Worm (Caenorhabditis elegans) whole organism, young adult: ENCODE results near the gene C45B2.2.
A peak's percentile ranks its signal among the peaks of the same experiment; 100 is the strongest.

Experiments
- B0035.1 ChIP-seq: sonication (generic microtip); optimal IDR thresholded peaks from 2 replicates; lab custom pipeline; 2016; ENCODE audit warnings: missing genetic modification characterization, mild to moderate bottlenecking, missing compliant biosample characterization, missing genotype, missing genetic modification reagents
- B0261.1 ChIP-seq: sonication (generic microtip); optimal IDR thresholded peaks from 2 replicates; lab custom pipeline; 2016; ENCODE audit warnings: mild to moderate bottlenecking, missing genetic modification characterization, moderate library complexity, missing compliant biosample characterization
- F52B5.7 ChIP-seq: sonication (generic microtip); optimal IDR thresholded peaks from 2 replicates; lab custom pipeline; 2016; ENCODE audit warnings: mild to moderate bottlenecking, missing genetic modification characterization, missing compliant biosample characterization
- F57A8.1 ChIP-seq: fragments of 200-800 bp; sonication (Bioruptor generic); optimal IDR thresholded peaks from 2 replicates; lab custom pipeline; 2018; ENCODE audit warnings: mild to moderate bottlenecking, missing genetic modification characterization, moderate library complexity, missing compliant biosample characterization
- F57C9.4 ChIP-seq: sonication (generic microtip); optimal IDR thresholded peaks from 2 replicates; lab custom pipeline; 2017; ENCODE audit warnings: mild to moderate bottlenecking, missing genetic modification characterization, missing compliant biosample characterization
- K11D2.4 ChIP-seq: fragments of 200-800 bp; sonication (Bioruptor generic); IDR thresholded peaks from 2 replicates; pipeline ENCODE4 v1.3.6; 2022; ENCODE audit warnings: missing genetic modification reagents, missing genetic modification characterization, missing compliant biosample characterization
- Y53F4B.3 ChIP-seq: fragments of 200-800 bp; sonication (Bioruptor generic); IDR thresholded peaks from 2 replicates; pipeline ENCODE4 v1.3.6; 2022; ENCODE audit warnings: missing genetic modification reagents, missing genetic modification characterization, missing compliant biosample characterization
- Y53G8AR.9 ChIP-seq: fragments of 200-800 bp; sonication (Bioruptor generic); conservative IDR thresholded peaks from 2 replicates; pipeline ENCODE4 v1.3.6; 2022; ENCODE audit warnings: missing genetic modification reagents, missing genetic modification characterization, missing compliant biosample characterization
- Y56A3A.18 ChIP-seq: fragments of 200-800 bp; sonication (Bioruptor generic); IDR thresholded peaks from 2 replicates; pipeline ENCODE4 v1.3.6; 2022; ENCODE audit warnings: missing genetic modification reagents, missing genetic modification characterization, missing compliant biosample characterization
- Y95B8A.8 ChIP-seq: fragments of 200-800 bp; sonication (Bioruptor generic); IDR thresholded peaks from 2 replicates; pipeline ENCODE4 v1.3.6; 2022; ENCODE audit warnings: missing genetic modification reagents, missing genetic modification characterization, missing compliant biosample characterization
- attf-5 ChIP-seq: fragments of 200-800 bp; sonication (Bioruptor generic); optimal IDR thresholded peaks from 2 replicates; lab custom pipeline; 2018; ENCODE audit warnings: mild to moderate bottlenecking, missing genetic modification characterization, missing compliant biosample characterization
- attf-6 ChIP-seq: fragments of 200-800 bp; sonication (Bioruptor generic); IDR thresholded peaks from 2 replicates; pipeline ENCODE4 v1.3.6; 2022; ENCODE audit warnings: missing genetic modification reagents, missing genetic modification characterization, missing compliant biosample characterization
- bed-1 ChIP-seq: fragments of 200-800 bp; sonication (Bioruptor generic); IDR thresholded peaks from 2 replicates; pipeline ENCODE4 v1.3.6; 2022; ENCODE audit warnings: missing genetic modification reagents, missing genetic modification characterization, missing compliant biosample characterization
- cebp-1 ChIP-seq, 2 experiments: fragments of 200-800 bp in 1 of 2; sonication (Bioruptor generic) in 1 of 2; sonication (generic microtip) in 1 of 2; IDR thresholded peaks in 1 of 2; optimal IDR thresholded peaks in 1 of 2; 2 replicates each; pipeline versions ENCODE4 v1.3.6 to Lab custom; 2017 to 2022; ENCODE audit warnings: missing compliant biosample characterization in 2 of 2, missing genetic modification characterization in 2 of 2, mild to moderate bottlenecking in 1 of 2, missing genetic modification reagents in 1 of 2, moderate library complexity in 1 of 2
- ceh-58 ChIP-seq: fragments of 200-800 bp; sonication (Bioruptor generic); IDR thresholded peaks from 2 replicates; pipeline ENCODE4 v1.3.6; 2022; ENCODE audit warnings: missing genetic modification characterization, missing compliant biosample characterization
- chd-7 ChIP-seq: sonication (generic microtip); optimal IDR thresholded peaks from 2 replicates; lab custom pipeline; 2016; ENCODE audit warnings: mild to moderate bottlenecking, missing genetic modification characterization, moderate library complexity, missing compliant biosample characterization
- die-1 ChIP-seq: sonication (generic microtip); optimal IDR thresholded peaks from 2 replicates; lab custom pipeline; 2016; ENCODE audit warnings: missing genotype, mild to moderate bottlenecking, missing genetic modification characterization, missing compliant biosample characterization
- dox-1 ChIP-seq: fragments of 200-800 bp; sonication (Bioruptor generic); IDR thresholded peaks from 2 replicates; pipeline ENCODE4 v1.3.6; 2022; ENCODE audit warnings: missing genetic modification reagents, missing genetic modification characterization, missing compliant biosample characterization
- dpff-1 ChIP-seq: sonication (generic microtip); optimal IDR thresholded peaks from 2 replicates; lab custom pipeline; 2017; ENCODE audit warnings: mild to moderate bottlenecking, missing genetic modification characterization, missing compliant biosample characterization
- egl-18 ChIP-seq: fragments of 200-800 bp; sonication (Bioruptor generic); IDR thresholded peaks from 2 replicates; pipeline ENCODE4 v1.3.6; 2022; ENCODE audit warnings: missing genetic modification reagents, missing genetic modification characterization, missing compliant biosample characterization
- ets-4 ChIP-seq: fragments of 200-800 bp; sonication (Bioruptor generic); optimal IDR thresholded peaks from 2 replicates; lab custom pipeline; 2018; ENCODE audit warnings: mild to moderate bottlenecking, missing genetic modification characterization, missing compliant biosample characterization
- hlh-12 ChIP-seq: sonication (generic microtip); optimal IDR thresholded peaks from 2 replicates; lab custom pipeline; 2016; ENCODE audit warnings: missing genetic modification characterization, missing compliant biosample characterization
- hlh-26 ChIP-seq: fragments of 200-800 bp; sonication (Bioruptor generic); conservative IDR thresholded peaks from 2 replicates; pipeline ENCODE4 v1.3.6; 2022; ENCODE audit warnings: missing genetic modification reagents, missing genetic modification characterization, missing compliant biosample characterization
- hrde-1 ChIP-seq: sonication (generic microtip); optimal IDR thresholded peaks from 2 replicates; lab custom pipeline; 2016; ENCODE audit warnings: missing genetic modification characterization, mild to moderate bottlenecking, missing compliant biosample characterization, moderate library complexity, missing genotype, missing genetic modification reagents, borderline replicate concordance
- lag-1 ChIP-seq: fragments of 200-800 bp; sonication (Bioruptor generic); IDR thresholded peaks from 2 replicates; pipeline ENCODE4 v1.3.6; 2022; ENCODE audit warnings: missing genetic modification reagents, missing genetic modification characterization, missing compliant biosample characterization
- lin-35 ChIP-seq, 3 experiments: fragments of 150-350 bp in 2 of 3; sonication (generic microtip) in 1 of 3; optimal IDR thresholded peaks; 2 replicates each; lab custom pipeline; 2014 to 2018; ENCODE audit warnings: missing biosample characterization in 3 of 3, missing genetic modification characterization in 3 of 3, missing genetic modification reagents in 3 of 3
- lsl-1 ChIP-seq: fragments of 200-800 bp; sonication (Bioruptor generic); optimal IDR thresholded peaks from 2 replicates; lab custom pipeline; 2018; ENCODE audit warnings: mild to moderate bottlenecking, missing genetic modification characterization, moderate library complexity, missing compliant biosample characterization
- mes-4 ChIP-seq: sonication (generic microtip); optimal IDR thresholded peaks from 2 replicates; lab custom pipeline; 2016; ENCODE audit warnings: missing genotype, missing genetic modification characterization, missing compliant biosample characterization
- nfyb-1 ChIP-seq: fragments of 200-800 bp; sonication (Bioruptor generic); IDR thresholded peaks from 2 replicates; pipeline ENCODE4 v1.3.6; 2022; ENCODE audit warnings: missing genetic modification reagents, missing genetic modification characterization, missing compliant biosample characterization
- nhr-80 ChIP-seq: sonication (generic microtip); optimal IDR thresholded peaks from 2 replicates; lab custom pipeline; 2016; ENCODE audit warnings: missing genetic modification characterization, missing compliant biosample characterization
- nhr-90 ChIP-seq: sonication (generic microtip); optimal IDR thresholded peaks from 2 replicates; lab custom pipeline; 2016; ENCODE audit warnings: missing genotype, mild to moderate bottlenecking, missing genetic modification characterization, missing compliant biosample characterization
- pha-4 ChIP-seq: fragments of 150-350 bp; sonication (generic microtip); optimal IDR thresholded peaks from 2 replicates; lab custom pipeline; 2014; ENCODE audit warnings: missing biosample characterization, missing genetic modification reagents, missing genetic modification characterization
- snpc-1.1 ChIP-seq: sonication (generic microtip); optimal IDR thresholded peaks from 2 replicates; lab custom pipeline; 2017; ENCODE audit warnings: missing genetic modification characterization, mild to moderate bottlenecking, missing compliant biosample characterization, antibody characterized with exemption, moderate library complexity, missing genotype, missing genetic modification reagents; ENCODE audit not compliant: insufficient read depth
- snpc-1.3 ChIP-seq: sonication (generic microtip); optimal IDR thresholded peaks from 2 replicates; lab custom pipeline; 2017; ENCODE audit warnings: missing genetic modification characterization, mild to moderate bottlenecking, missing compliant biosample characterization, antibody characterized with exemption, moderate library complexity, missing genotype, missing genetic modification reagents; ENCODE audit not compliant: insufficient read depth
- snpc-4 ChIP-seq, 5 experiments: fragments of 150-350 bp in 1 of 5; sonication (generic microtip) in 4 of 5; optimal IDR thresholded peaks; 2 replicates each; lab custom pipeline; 2014 to 2018; ENCODE audit warnings: missing genetic modification characterization in 5 of 5, missing biosample characterization in 3 of 5, antibody characterized with exemption in 2 of 5, mild to moderate bottlenecking in 2 of 5, missing compliant biosample characterization in 2 of 5, missing genotype in 2 of 5, moderate library complexity in 2 of 5, missing genetic modification reagents in 1 of 5
- tbp1 ChIP-seq: fragments of 200-800 bp; sonication (Bioruptor generic); optimal IDR thresholded peaks from 2 replicates; lab custom pipeline; 2018; ENCODE audit warnings: mild to moderate bottlenecking, missing genetic modification characterization, missing compliant biosample characterization
- tbx-9 ChIP-seq: sonication (generic microtip); optimal IDR thresholded peaks from 2 replicates; lab custom pipeline; 2016; ENCODE audit warnings: borderline replicate concordance, missing genetic modification characterization, inconsistent platforms, missing compliant biosample characterization
- zfh-2 ChIP-seq: fragments of 200-800 bp; sonication (Bioruptor generic); conservative IDR thresholded peaks from 2 replicates; pipeline ENCODE4 v1.3.6; 2022; ENCODE audit warnings: missing genetic modification reagents, missing genetic modification characterization, missing compliant biosample characterization
- ztf-18 ChIP-seq: sonication (generic microtip); optimal IDR thresholded peaks from 2 replicates; lab custom pipeline; 2016; ENCODE audit warnings: missing genotype, mild to moderate bottlenecking, missing genetic modification characterization, missing compliant biosample characterization
- ztf-22 ChIP-seq: fragments of 200-800 bp; sonication (Bioruptor generic); optimal IDR thresholded peaks from 2 replicates; lab custom pipeline; 2018; ENCODE audit warnings: mild to moderate bottlenecking, missing genetic modification characterization, moderate library complexity, missing compliant biosample characterization

C45B2.2 gene

ce11 chrX:6118086-6118825 is 33.7 kb downstream of the C45B2.2 start, which contains the start of gene C15H9.2:
Gene C15H9.2 (plus strand): TSS chrX:6118526.
- TF ChIP-seq ztf-22 (GFP tag; lab: Kevin White, UChicago) (no peak), nhr-80 (tag; lab: Kevin White, UChicago) (peak; percentile 56)

ce11 chrX:6121279-6121678 is 36.7 kb downstream of the C45B2.2 start:
- TF ChIP-seq pha-4 = peak; percentile 28
- no peak for TF ChIP-seq lin-35 (GFP tag; optimal IDR thresholded peaks at IDR 0.05; lab: Kevin White, UChicago)
- TF ChIP-seq, all 124 proteins: peak for 1

ce11 chrX:6122026-6122425 is 37.5 kb downstream of the C45B2.2 start, which contains the start of gene nnt-1:
Gene nnt-1 (plus strand): TSS chrX:6122311.
- no peak for TF ChIP-seq F57A8.1 (GFP tag; lab: Kevin White, UChicago)
- no peak for TF ChIP-seq egl-18
- no peak for TF ChIP-seq lsl-1 (GFP tag; lab: Kevin White, UChicago)
- no peak for TF ChIP-seq nhr-80 (tag; lab: Kevin White, UChicago)
- TF ChIP-seq tbp1 (GFP tag; lab: Kevin White, UChicago) = no peak
- no peak for TF ChIP-seq attf-6 (GFP tag; lab: Robert Waterston, UW)
- TF ChIP-seq Y56A3A.18 (GFP tag; lab: Robert Waterston, UW) = no peak
- no peak for TF ChIP-seq cebp-1 (GFP tag; IDR thresholded peaks at IDR 0.05; lab: Robert Waterston, UW)
- no peak for TF ChIP-seq cebp-1 (tag; optimal IDR thresholded peaks at IDR 0.05; lab: Kevin White, UChicago)
- no peak for TF ChIP-seq Y53F4B.3 (GFP tag; lab: Robert Waterston, UW)
- no peak for TF ChIP-seq ets-4 (GFP tag; lab: Kevin White, UChicago)
- no peak for TF ChIP-seq ztf-18 (tag; lab: Kevin White, UChicago)
- TF ChIP-seq zfh-2 (GFP tag; lab: Robert Waterston, UW) = no peak
- TF ChIP-seq nhr-90 (tag; lab: Kevin White, UChicago) = no peak
- TF ChIP-seq dpff-1 (tag; lab: Kevin White, UChicago) = no peak
- no peak for TF ChIP-seq ceh-58 (GFP tag; lab: Robert Waterston, UW)
- TF ChIP-seq F57C9.4 (tag; lab: Kevin White, UChicago) = no peak

ce11 chrX:6128225-6128686 is 43.7 kb downstream of the C45B2.2 start, which contains the start of gene C15H9.9:
Gene C15H9.9 (minus strand): TSS chrX:6128275.
- TF ChIP-seq Y95B8A.8 (GFP tag; lab: Robert Waterston, UW) (no peak), chd-7 (tag; lab: Kevin White, UChicago) (peak; percentile 2), snpc-1.1 (no peak), hrde-1 (tag; lab: Kevin White, UChicago) (no peak), hlh-12 (tag; lab: Kevin White, UChicago) (no peak), hlh-26 (GFP tag; lab: Robert Waterston, UW) (no peak), tbx-9 (tag; lab: Kevin White, UChicago) (no peak), B0261.1 (no peak), snpc-1.3 (tag; lab: Kevin White, UChicago) (no peak), K11D2.4 (GFP tag; lab: Robert Waterston, UW) (no peak), cebp-1 (GFP tag; IDR thresholded peaks at IDR 0.05; lab: Robert Waterston, UW) (no peak), cebp-1 (tag; optimal IDR thresholded peaks at IDR 0.05; lab: Kevin White, UChicago) (peak; percentile 38), F52B5.7 (tag; lab: Kevin White, UChicago) (no peak), nfyb-1 (GFP tag; lab: Robert Waterston, UW) (peak; percentile 63; the same call in 1 of the 2 replicates), lag-1 (GFP tag; lab: Robert Waterston, UW) (no peak), Y53G8AR.9 (GFP tag; lab: Robert Waterston, UW) (no peak), dox-1 (GFP tag; lab: Robert Waterston, UW) (peak; percentile 51; the same call in 1 of the 2 replicates), snpc-4 (GFP tag; optimal IDR thresholded peaks at IDR 0.05; lab: Kevin White, UChicago) (no peak), snpc-4 (tag; optimal IDR thresholded peaks at IDR 0.05; lab: Kevin White, UChicago) (no peak), die-1 (no peak), B0035.1 (tag; lab: Kevin White, UChicago) (no peak), mes-4 (tag; lab: Kevin White, UChicago) (no peak), attf-5 (GFP tag; lab: Kevin White, UChicago) (no peak), bed-1 (GFP tag; lab: Robert Waterston, UW) (no peak)
